Fruit fly (Drosophila melanogaster): Measurements from ENCODE around the gene CG11857.

The CG11857 gene

DNA sequence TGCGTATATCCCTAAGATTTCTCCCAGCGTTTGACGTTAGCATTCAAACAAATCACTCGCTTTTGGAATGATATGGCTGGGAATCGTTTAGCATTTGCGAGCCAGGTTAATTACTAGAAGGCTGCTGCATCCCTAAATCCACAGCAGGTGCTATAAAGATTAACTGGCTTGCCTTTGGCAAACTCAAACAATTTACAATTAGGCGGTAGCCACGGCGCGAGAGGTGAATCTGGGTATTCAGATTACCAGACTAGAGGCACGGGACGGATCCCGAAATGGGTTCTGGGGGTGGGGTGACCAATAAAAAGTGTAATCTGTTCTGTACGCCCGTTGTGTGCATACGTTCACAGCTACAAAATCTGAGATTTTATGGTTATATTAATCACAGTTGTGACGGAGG is 22.5 kb downstream of the CG11857 start, which contains the start of gene CG11892:
TSS of gene CG11892 (plus strand) at position 384 of the 400 bp plus-strand sequence.
- TF ChIP-seq svp (GFP tag) (peak; percentile 46), CG31627 (GFP tag; optimal IDR thresholded peaks at IDR 0.05) (no peak), CG8319 (GFP tag; optimal IDR thresholded peaks at IDR 0.05) (no peak), fkh (GFP tag; optimal IDR thresholded peaks at IDR 0.05) (peak; percentile 90), Hr39 (GFP tag; optimal IDR thresholded peaks at IDR 0.05) (no peak), CG7368 (GFP tag; optimal IDR thresholded peaks at IDR 0.05) (no peak), CG3919 (GFP tag; optimal IDR thresholded peaks at IDR 0.05) (no peak), CG8632 (GFP tag; optimal IDR thresholded peaks at IDR 0.05) (no peak), Sox102F (GFP tag; optimal IDR thresholded peaks at IDR 0.05) (peak; percentile 23), vri (GFP tag; optimal IDR thresholded peaks at IDR 0.05) (peak; percentile 46), acj6 (GFP tag; optimal IDR thresholded peaks at IDR 0.05) (no peak), salr (GFP tag; optimal IDR thresholded peaks at IDR 0.05) (no peak)

DNA sequence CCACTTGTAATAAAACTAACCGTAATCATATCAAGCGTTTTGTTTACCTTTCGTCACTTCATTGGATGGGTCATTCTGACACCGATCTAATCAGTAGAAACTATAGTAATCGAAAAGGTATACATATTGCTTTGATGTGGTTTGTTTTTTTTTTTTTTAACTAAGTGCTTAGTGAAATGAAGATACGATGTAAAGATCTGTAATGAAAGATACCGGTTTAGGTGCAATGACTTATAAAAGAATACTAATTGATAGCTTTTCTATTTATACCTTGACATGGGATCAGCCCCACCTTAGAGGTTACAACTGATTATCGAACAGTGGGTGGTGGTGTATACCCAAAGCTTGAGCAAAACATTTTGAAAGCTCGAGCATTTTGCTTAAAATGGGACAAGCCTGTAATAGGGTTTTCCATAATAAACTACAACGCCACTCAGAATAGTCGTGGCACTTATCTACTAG is 24.5 kb downstream of the CG11857 start, which contains the start of gene CG31300:
TSS of gene CG31300 (plus strand) at position 412 of the 462 bp plus-strand sequence.
- no peak for TF ChIP-seq lz (GFP tag; optimal IDR thresholded peaks at IDR 0.05)
- no peak for TF ChIP-seq Blimp-1 (GFP tag; optimal IDR thresholded peaks at IDR 0.05)
- no peak for TF ChIP-seq net (GFP tag; optimal IDR thresholded peaks at IDR 0.05)
- no peak for TF ChIP-seq vri (GFP tag; optimal IDR thresholded peaks at IDR 0.05)
- no peak for TF ChIP-seq CG10631 (GFP tag; optimal IDR thresholded peaks at IDR 0.05)
- TF ChIP-seq CG6276 (GFP tag; optimal IDR thresholded peaks at IDR 0.05), result no peak
- no peak for TF ChIP-seq CG10669 (GFP tag; optimal IDR thresholded peaks at IDR 0.05)
- no peak for TF ChIP-seq dsx (GFP tag; optimal IDR thresholded peaks at IDR 0.05; ENCODE audit: poor library complexity, severe bottlenecking)
- no peak for TF ChIP-seq OdsH (GFP tag; optimal IDR thresholded peaks at IDR 0.05)
- no peak for TF ChIP-seq CG8119 (GFP tag; IDR thresholded peaks at IDR 0.05)
- TF ChIP-seq CG34406 (GFP tag; optimal IDR thresholded peaks at IDR 0.05), result no peak
- TF ChIP-seq cyc (GFP tag; optimal IDR thresholded peaks at IDR 0.05), result no peak
- no peak for TF ChIP-seq Ets21C (GFP tag; optimal IDR thresholded peaks at IDR 0.05)

DNA sequence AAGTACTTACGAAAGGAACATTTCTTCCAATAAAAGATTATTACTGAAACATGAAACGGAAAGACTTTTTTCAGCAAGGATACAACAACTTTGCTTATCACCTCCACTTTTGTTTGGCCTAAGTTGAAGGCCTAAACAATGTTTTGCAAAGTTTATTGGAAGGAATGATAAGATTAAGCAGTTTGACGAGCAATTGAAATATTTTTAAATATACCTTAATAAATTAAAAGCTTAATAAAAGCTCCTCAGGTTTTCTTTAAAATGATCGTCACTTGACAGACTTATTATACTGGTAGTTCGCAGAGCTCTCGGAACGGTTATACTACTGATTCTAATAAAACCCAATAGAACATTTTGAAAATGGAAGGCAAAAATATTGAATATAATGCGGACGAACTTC is 26.5 kb downstream of the CG11857 start, which contains the start of gene CG31104:
TSS of gene CG31104 (plus strand) at position 301 of the 400 bp plus-strand sequence.
- TF ChIP-seq topi (GFP tag; optimal IDR thresholded peaks at IDR 0.05), result no peak
- no peak for TF ChIP-seq CG11294 (GFP tag; IDR thresholded peaks at IDR 0.05)
- no peak for TF ChIP-seq CG1621 (tag; optimal IDR thresholded peaks at IDR 0.05)
- no peak for TF ChIP-seq CG3032 (tag; optimal IDR thresholded peaks at IDR 0.05)
- TF ChIP-seq CG3919 (GFP tag; optimal IDR thresholded peaks at IDR 0.05), result no peak
- TF ChIP-seq Eip75B (GFP tag; optimal IDR thresholded peaks at IDR 0.05), result no peak
- no peak for TF ChIP-seq CG6854 (GFP tag; optimal IDR thresholded peaks at IDR 0.05)
- no peak for TF ChIP-seq Eip93F (GFP tag; optimal IDR thresholded peaks at IDR 0.05)

- no peak for TF ChIP-seq CG3032 (tag; optimal IDR thresholded peaks at IDR 0.05)
- TF ChIP-seq CG6792 (GFP tag; optimal IDR thresholded peaks at IDR 0.05), result no peak
Measured at dm6 chr3R:25287128-25287527, 28.4 kb downstream of the CG11857 start, which contains the start of gene CG13658. TSS of gene CG13658 (plus strand) at chr3R:25287474.

- TF ChIP-seq CG32006 (GFP tag; optimal IDR thresholded peaks at IDR 0.05) (no peak), Hr38 (GFP tag; optimal IDR thresholded peaks at IDR 0.05) (no peak), fd59A (GFP tag; optimal IDR thresholded peaks at IDR 0.05) (no peak)
Measured at dm6 chr3R:25289589-25289988, 30.9 kb downstream of the CG11857 start, which contains the start of gene CG11893. TSS of gene CG11893 (plus strand) at chr3R:25289889.

All from whole organism, prepupa.